Worm (Caenorhabditis elegans) whole organism, L1 larva: Measurements from ENCODE around the gene got-2.2.

Source experiments
- C04F5.9 ChIP-seq: sonication (generic microtip); optimal IDR thresholded peaks from 2 replicates; lab custom pipeline; 2016; ENCODE audit warnings: missing genetic modification characterization, missing compliant biosample characterization
- aha-1 ChIP-seq: fragments of 150-350 bp; optimal IDR thresholded peaks from 2 replicates; lab custom pipeline; 2014; ENCODE audit warnings: missing biosample characterization, missing genetic modification characterization
- alr-1 ChIP-seq: fragments of 200-800 bp; sonication (Bioruptor generic); optimal IDR thresholded peaks from 2 replicates; lab custom pipeline; 2018; ENCODE audit warnings: borderline replicate concordance, mild to moderate bottlenecking, missing genetic modification characterization, missing compliant biosample characterization
- aly-2 ChIP-seq: fragments of 150-350 bp; optimal IDR thresholded peaks from 2 replicates; lab custom pipeline; 2014; ENCODE audit warnings: missing biosample characterization, missing genetic modification characterization
- ama-1 ChIP-seq: fragments of 150-350 bp; optimal IDR thresholded peaks from 2 replicates; lab custom pipeline; 2014
- blmp-1 ChIP-seq: fragments of 150-350 bp; optimal IDR thresholded peaks from 2 replicates; lab custom pipeline; 2014; ENCODE audit warnings: missing biosample characterization, missing genetic modification characterization
- ceh-63 ChIP-seq: fragments of 200-800 bp; sonication (Bioruptor generic); optimal IDR thresholded peaks from 2 replicates; lab custom pipeline; 2018; ENCODE audit warnings: mild to moderate bottlenecking, missing genetic modification characterization, missing compliant biosample characterization
- ceh-82 ChIP-seq, 3 experiments: fragments of 150-350 bp in 1 of 3; sonication (generic microtip) in 2 of 3; optimal IDR thresholded peaks; 2 replicates each; lab custom pipeline; 2014 to 2017; ENCODE audit warnings: missing biosample characterization in 3 of 3, missing genetic modification characterization in 3 of 3
- ceh-88 ChIP-seq: fragments of 200-800 bp; sonication (Bioruptor generic); IDR thresholded peaks from 2 replicates; pipeline ENCODE4 v1.3.6; 2022; ENCODE audit warnings: missing genetic modification characterization, missing compliant biosample characterization
- ceh-90 ChIP-seq: sonication (generic microtip); optimal IDR thresholded peaks from 2 replicates; lab custom pipeline; 2016; ENCODE audit warnings: missing genetic modification characterization, missing compliant biosample characterization
- efl-1 ChIP-seq, 4 experiments: fragments of 150-350 bp; optimal IDR thresholded peaks in 3 of 4; peaks in 1 of 4; 1 replicate in 1 of 4; 2 replicates in 3 of 4; lab custom pipeline; 2014; ENCODE audit warnings: missing biosample characterization in 2 of 4, missing genetic modification characterization in 2 of 4, missing genetic modification reagents in 2 of 4
- efl-3 ChIP-seq: fragments of 200-800 bp; sonication (Bioruptor generic); optimal IDR thresholded peaks from 2 replicates; lab custom pipeline; 2018; ENCODE audit warnings: mild to moderate bottlenecking, missing genetic modification characterization, missing compliant biosample characterization
- egl-13 ChIP-seq: sonication (generic microtip); optimal IDR thresholded peaks from 2 replicates; lab custom pipeline; 2016; ENCODE audit warnings: missing genotype, missing genetic modification reagents, missing genetic modification characterization, missing compliant biosample characterization
- egl-27 ChIP-seq, 2 experiments: fragments of 150-350 bp in 1 of 2; sonication (generic microtip); optimal IDR thresholded peaks; 3 replicates each; lab custom pipeline; 2017 to 2018; ENCODE audit warnings: missing biosample characterization in 2 of 2, missing genetic modification characterization in 2 of 2, missing genetic modification reagents in 2 of 2
- ets-5 ChIP-seq: fragments of 200-800 bp; sonication (Bioruptor generic); IDR thresholded peaks from 2 replicates; pipeline ENCODE4 v1.3.6; 2022; ENCODE audit warnings: missing genetic modification characterization, missing compliant biosample characterization
- fkh-4 ChIP-seq: sonication (generic microtip); optimal IDR thresholded peaks from 2 replicates; lab custom pipeline; 2016; ENCODE audit warnings: missing compliant biosample characterization, missing genetic modification characterization, borderline replicate concordance
- fos-1 ChIP-seq: fragments of 150-350 bp; optimal IDR thresholded peaks from 2 replicates; lab custom pipeline; 2014; ENCODE audit warnings: missing biosample characterization, missing genetic modification characterization
- grh-1 ChIP-seq: fragments of 200-800 bp; sonication (Bioruptor generic); IDR thresholded peaks from 2 replicates; pipeline ENCODE4 v1.3.6; 2022; ENCODE audit warnings: missing genetic modification reagents, missing genetic modification characterization, missing compliant biosample characterization
- hpl-2 ChIP-seq: fragments of 150-350 bp; optimal IDR thresholded peaks from 2 replicates; lab custom pipeline; 2014; ENCODE audit warnings: missing biosample characterization, missing genetic modification reagents, missing genetic modification characterization
- isw-1 ChIP-seq: fragments of 200-800 bp; sonication (Bioruptor generic); IDR thresholded peaks from 2 replicates; pipeline ENCODE4 v1.3.6; 2022; ENCODE audit warnings: missing genetic modification characterization, missing compliant biosample characterization
- jun-1 ChIP-seq: fragments of 150-350 bp; optimal IDR thresholded peaks from 2 replicates; lab custom pipeline; 2014; ENCODE audit warnings: missing biosample characterization, missing genetic modification reagents, missing genetic modification characterization
- lin-13 ChIP-seq: fragments of 150-350 bp; optimal IDR thresholded peaks from 2 replicates; lab custom pipeline; 2014; ENCODE audit warnings: missing biosample characterization, missing genetic modification reagents, missing genetic modification characterization
- lin-15B ChIP-seq: fragments of 150-350 bp; sonication (generic microtip); optimal IDR thresholded peaks from 3 replicates; lab custom pipeline; 2014; ENCODE audit warnings: missing biosample characterization, missing genetic modification characterization
- lin-39 ChIP-seq: fragments of 150-350 bp; optimal IDR thresholded peaks from 2 replicates; lab custom pipeline; 2014; ENCODE audit warnings: missing biosample characterization, missing genetic modification reagents, missing genetic modification characterization
- mab-9 ChIP-seq: fragments of 200-800 bp; sonication (Bioruptor generic); IDR thresholded peaks from 2 replicates; pipeline ENCODE4 v1.3.6; 2022; ENCODE audit warnings: missing genetic modification reagents, missing genetic modification characterization, missing compliant biosample characterization
- mep-1 ChIP-seq: fragments of 150-350 bp; optimal IDR thresholded peaks from 2 replicates; lab custom pipeline; 2014; ENCODE audit warnings: missing biosample characterization, missing genetic modification characterization
- nhr-12 ChIP-seq: sonication (generic microtip); optimal IDR thresholded peaks from 2 replicates; lab custom pipeline; 2017; ENCODE audit warnings: missing biosample characterization, missing genetic modification characterization
- nhr-19 ChIP-seq: fragments of 200-800 bp; sonication (Bioruptor generic); conservative IDR thresholded peaks from 2 replicates; pipeline ENCODE4 v1.3.6; 2022; ENCODE audit warnings: missing genetic modification characterization, missing compliant biosample characterization
- nhr-20 ChIP-seq: sonication (generic microtip); optimal IDR thresholded peaks from 2 replicates; lab custom pipeline; 2016; ENCODE audit warnings: mild to moderate bottlenecking, missing genetic modification characterization, missing compliant biosample characterization
- nhr-28 ChIP-seq: fragments of 150-350 bp; optimal IDR thresholded peaks from 2 replicates; lab custom pipeline; 2014; ENCODE audit warnings: missing biosample characterization, missing genetic modification characterization
- nhr-47 ChIP-seq: sonication (generic microtip); optimal IDR thresholded peaks from 2 replicates; lab custom pipeline; 2016; ENCODE audit warnings: mild to moderate bottlenecking, missing genetic modification characterization, moderate library complexity, missing compliant biosample characterization
- nhr-84 ChIP-seq: sonication (generic microtip); optimal IDR thresholded peaks from 2 replicates; lab custom pipeline; 2017; ENCODE audit warnings: missing biosample characterization, missing genetic modification characterization
- nhr-85 ChIP-seq: sonication (generic microtip); peaks from one replicate; lab custom pipeline; 2016; ENCODE audit warnings: missing genetic modification characterization, inconsistent platforms, missing compliant biosample characterization
- pag-3 ChIP-seq: sonication (generic microtip); optimal IDR thresholded peaks from 2 replicates; lab custom pipeline; 2017; ENCODE audit warnings: missing genetic modification characterization, mild to moderate bottlenecking, missing compliant biosample characterization, antibody characterized with exemption, borderline replicate concordance; ENCODE audit not compliant: insufficient read depth
- pax-3 ChIP-seq: fragments of 200-800 bp; sonication (Bioruptor generic); optimal IDR thresholded peaks from 2 replicates; lab custom pipeline; 2018; ENCODE audit warnings: mild to moderate bottlenecking, missing genetic modification characterization, moderate library complexity, missing compliant biosample characterization
- pqm-1 ChIP-seq: sonication (generic microtip); optimal IDR thresholded peaks from 3 replicates; lab custom pipeline; 2017; ENCODE audit warnings: missing biosample characterization, missing genetic modification characterization
- rnt-1 ChIP-seq: sonication (generic microtip); optimal IDR thresholded peaks from 2 replicates; lab custom pipeline; 2016; ENCODE audit warnings: mild to moderate bottlenecking, missing genetic modification characterization, moderate library complexity, missing compliant biosample characterization
- skn-1 ChIP-seq: fragments of 150-350 bp; optimal IDR thresholded peaks from 2 replicates; lab custom pipeline; 2014; ENCODE audit warnings: missing biosample characterization, missing genetic modification characterization
- snpc-4 ChIP-seq: fragments of 150-350 bp; optimal IDR thresholded peaks from 2 replicates; lab custom pipeline; 2014; ENCODE audit warnings: missing biosample characterization, missing genetic modification characterization
- sox-4 ChIP-seq: sonication (generic microtip); optimal IDR thresholded peaks from 2 replicates; lab custom pipeline; 2016; ENCODE audit warnings: missing genetic modification characterization, missing compliant biosample characterization
- sup-37 ChIP-seq: fragments of 200-800 bp; sonication (Bioruptor generic); optimal IDR thresholded peaks from 2 replicates; lab custom pipeline; 2018; ENCODE audit warnings: mild to moderate bottlenecking, missing genetic modification characterization, missing compliant biosample characterization
- swsn-7 ChIP-seq: sonication (generic microtip); optimal IDR thresholded peaks from 2 replicates; lab custom pipeline; 2016; ENCODE audit warnings: missing genetic modification characterization, missing compliant biosample characterization
- tbx-2 ChIP-seq: sonication (generic microtip); optimal IDR thresholded peaks from 2 replicates; lab custom pipeline; 2016; ENCODE audit warnings: missing genetic modification characterization, missing compliant biosample characterization
- tlp-1 ChIP-seq: fragments of 150-350 bp; optimal IDR thresholded peaks from 2 replicates; lab custom pipeline; 2014; ENCODE audit warnings: missing biosample characterization, missing genetic modification characterization
- unc-130 ChIP-seq: fragments of 150-350 bp; optimal IDR thresholded peaks from 2 replicates; lab custom pipeline; 2017; ENCODE audit warnings: missing biosample characterization, missing genetic modification characterization, inconsistent platforms
- unc-30 ChIP-seq: sonication (generic microtip); optimal IDR thresholded peaks from 2 replicates; lab custom pipeline; 2017; ENCODE audit warnings: missing biosample characterization, missing genetic modification characterization
- unc-86 ChIP-seq: sonication (generic microtip); optimal IDR thresholded peaks from 2 replicates; lab custom pipeline; 2016; ENCODE audit warnings: missing genetic modification characterization, missing compliant biosample characterization
- vab-15 ChIP-seq: sonication (generic microtip); optimal IDR thresholded peaks from 2 replicates; lab custom pipeline; 2017; ENCODE audit warnings: missing genotype, mild to moderate bottlenecking, missing genetic modification characterization, missing compliant biosample characterization
- xbp-1 ChIP-seq: sonication (generic microtip); optimal IDR thresholded peaks from 2 replicates; lab custom pipeline; 2016; ENCODE audit warnings: missing genetic modification characterization, missing compliant biosample characterization
- zag-1 ChIP-seq: fragments of 150-350 bp; optimal IDR thresholded peaks from 2 replicates; lab custom pipeline; 2014; ENCODE audit warnings: missing biosample characterization, missing genetic modification characterization
- zip-4 ChIP-seq: fragments of 200-800 bp; sonication (Bioruptor generic); optimal IDR thresholded peaks from 2 replicates; lab custom pipeline; 2018; ENCODE audit warnings: mild to moderate bottlenecking, missing genetic modification characterization, moderate library complexity, missing compliant biosample characterization
- ztf-11 ChIP-seq, 2 experiments: sonication (generic microtip); optimal IDR thresholded peaks; 2 replicates each; lab custom pipeline; 2016 to 2017; ENCODE audit warnings: missing genetic modification characterization in 2 of 2, missing biosample characterization in 1 of 2, missing compliant biosample characterization in 1 of 2
- ztf-4 ChIP-seq: fragments of 150-350 bp; optimal IDR thresholded peaks from 2 replicates; lab custom pipeline; 2014; ENCODE audit warnings: missing biosample characterization, missing genetic modification characterization

The got-2.2 gene

DNA sequence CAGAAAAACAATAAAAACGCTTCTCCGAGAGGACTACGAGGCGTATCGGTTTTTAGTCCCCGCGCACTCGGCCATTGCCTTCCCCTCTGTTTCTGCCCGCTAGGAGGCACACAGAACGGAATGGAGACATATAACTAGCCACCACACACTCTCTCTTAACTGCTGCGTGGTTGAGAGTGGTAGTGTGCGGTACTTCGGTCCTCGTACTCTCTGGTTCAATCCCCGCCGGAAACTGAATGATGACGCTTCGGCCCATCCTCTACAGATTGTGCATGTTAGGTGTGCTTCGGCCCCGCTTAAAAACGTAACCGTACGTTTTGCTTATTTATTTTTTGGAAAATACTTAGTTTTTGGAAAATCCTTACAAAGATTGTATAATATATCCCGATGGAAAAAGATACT lies 33.1 kb upstream of the got-2.2 start, which contains the start of gene T13C5.6 (continued):
- TF ChIP-seq fos-1 (tag; lab: Kevin White, UChicago), result peak; percentile 67
- peak; percentile 17 for TF ChIP-seq lin-15B (tag; lab: Kevin White, UChicago)
- TF ChIP-seq nhr-84 (tag; lab: Kevin White, UChicago), result no peak
- peak; percentile 88 for TF ChIP-seq swsn-7 (tag; lab: Kevin White, UChicago)
- TF ChIP-seq sup-37 (GFP tag; lab: Kevin White, UChicago), result peak; percentile 60
- TF ChIP-seq pag-3 (tag; lab: Kevin White, UChicago), result no peak
- peak; percentile 93 for TF ChIP-seq nhr-85 (tag; lab: Kevin White, UChicago)
- peak; percentile 71 for TF ChIP-seq unc-130
- TF ChIP-seq egl-27 (tag; optimal IDR thresholded peaks at IDR 0.05; lab: Kevin White, UChicago), result no peak
- TF ChIP-seq ets-5 (GFP tag; lab: Robert Waterston, UW), result no peak
- peak; percentile 81 for TF ChIP-seq ceh-90
- peak; percentile 63 for TF ChIP-seq zip-4 (GFP tag; lab: Kevin White, UChicago)
- TF ChIP-seq mep-1 (tag; lab: Kevin White, UChicago), result peak; percentile 90
- peak; percentile 70 for TF ChIP-seq isw-1
- TF ChIP-seq nhr-19, result peak; percentile 88
- peak; percentile 57 for TF ChIP-seq snpc-4 (tag; lab: Kevin White, UChicago)
- TF ChIP-seq unc-30 (tag; lab: Kevin White, UChicago), result no peak
- peak; percentile 81 for TF ChIP-seq ztf-4 (tag; lab: Kevin White, UChicago)
- TF ChIP-seq nhr-20 (tag; lab: Kevin White, UChicago), result peak; percentile 93
- TF ChIP-seq jun-1 (tag; lab: Kevin White, UChicago), result peak; percentile 66
- no peak for TF ChIP-seq tlp-1
- TF ChIP-seq aha-1, result peak; percentile 4
- peak; percentile 83 for TF ChIP-seq pax-3 (tag; lab: Kevin White, UChicago)
- TF ChIP-seq nhr-28, result no peak
- TF ChIP-seq unc-86 (tag; lab: Kevin White, UChicago), result peak; percentile 83
- peak; percentile 89 for TF ChIP-seq sox-4 (tag; lab: Kevin White, UChicago)
- TF ChIP-seq pqm-1 (tag; lab: Kevin White, UChicago), result no peak
- no peak for TF ChIP-seq ceh-63 (GFP tag; lab: Kevin White, UChicago)
- peak; percentile 63 for TF ChIP-seq C04F5.9 (tag; lab: Kevin White, UChicago)
- TF ChIP-seq lin-13 (GFP tag; lab: Kevin White, UChicago), result peak; percentile 70
- TF ChIP-seq aly-2 (tag; lab: Kevin White, UChicago), result peak; percentile 42
- no peak for TF ChIP-seq nhr-12 (tag; lab: Kevin White, UChicago)
- TF ChIP-seq hpl-2 (GFP tag; lab: Kevin White, UChicago), result peak; percentile 89
- TF ChIP-seq blmp-1 (tag; lab: Kevin White, UChicago), result peak; percentile 62
- TF ChIP-seq skn-1 (tag; lab: Kevin White, UChicago), result peak; percentile 86
- TF ChIP-seq tbx-2 (tag; lab: Kevin White, UChicago), result peak; percentile 91
- TF ChIP-seq ztf-11 (tag; optimal IDR thresholded peaks at IDR 0.05; lab: Kevin White, UChicago), result peak in 1 of 2 experiments; percentile 86
- peak; percentile 66 for TF ChIP-seq vab-15 (tag; lab: Kevin White, UChicago)
- TF ChIP-seq mab-9 (GFP tag; lab: Robert Waterston, UW), result peak; percentile 85
- peak; percentile 0 for TF ChIP-seq zag-1 (tag; lab: Kevin White, UChicago)
- TF ChIP-seq nhr-47 (tag; lab: Kevin White, UChicago), result peak; percentile 94
- peak; percentile 97 for TF ChIP-seq xbp-1 (tag; lab: Kevin White, UChicago)
- peak; percentile 52 to 85 (median 81) for TF ChIP-seq ceh-82 (tag; optimal IDR thresholded peaks at IDR 0.05; lab: Kevin White, UChicago)
- TF ChIP-seq egl-13 (tag; lab: Kevin White, UChicago), result peak; percentile 92
- peak; percentile 64 for TF ChIP-seq ceh-88
- TF ChIP-seq lin-39 (tag; lab: Kevin White, UChicago), result peak; percentile 72
- TF ChIP-seq efl-1 (optimal IDR thresholded peaks at IDR 0.05; lab: Kevin White, UChicago), result peak; percentile 64 to 66
- TF ChIP-seq efl-1 (GFP tag; optimal IDR thresholded peaks at IDR 0.05 in 1 of 2; lab: Kevin White, UChicago), result peak; percentile 52 to 96
- TF ChIP-seq ama-1 (lab: Kevin White, UChicago), result no peak
- peak; percentile 97 for TF ChIP-seq rnt-1 (tag; lab: Kevin White, UChicago)
- peak; percentile 59 for TF ChIP-seq grh-1
- no peak for TF ChIP-seq efl-3 (GFP tag; lab: Kevin White, UChicago)
- TF ChIP-seq fkh-4 (tag; lab: Kevin White, UChicago), result peak; percentile 77
- no peak for TF ChIP-seq alr-1 (tag; lab: Kevin White, UChicago)
